Fruit fly (Drosophila melanogaster): Measurements from ENCODE around the gene CG33986.

CG33986 gene

dm6 chr3L:15530638-15531225, 5.7 kb upstream of the CG33986 start:
- TF ChIP-seq CG8478 (optimal IDR thresholded peaks at IDR 0.05) (no peak), CTCF (optimal IDR thresholded peaks at IDR 0.05) (no peak)

dm6 chr3L:15530071-15530470, 5.0 kb upstream of the CG33986 start:
- TF ChIP-seq CTCF (optimal IDR thresholded peaks at IDR 0.05), result no peak
- no peak for TF ChIP-seq CG8478 (optimal IDR thresholded peaks at IDR 0.05)

- TF ChIP-seq CTCF (optimal IDR thresholded peaks at IDR 0.05), result no peak
Observed at dm6 chr3L:15529143-15529542, 4.1 kb upstream of the CG33986 start, which contains the start of gene obst-H. Gene obst-H (minus strand): TSS chr3L:15529243.

dm6 chr3L:15528096-15528495, 3.0 kb upstream of the CG33986 start, which contains the start of gene CG42728:
Gene CG42728 (minus strand): TSS chr3L:15528196.
- TF ChIP-seq CTCF (optimal IDR thresholded peaks at IDR 0.05) (no peak), CG8478 (optimal IDR thresholded peaks at IDR 0.05) (no peak)

- no peak for TF ChIP-seq CG8478 (optimal IDR thresholded peaks at IDR 0.05)
- no peak for TF ChIP-seq CTCF (optimal IDR thresholded peaks at IDR 0.05)
Observed at dm6 chr3L:15527416-15527815, 2.4 kb upstream of the CG33986 start, which contains the start of gene CG42729. Gene CG42729 (minus strand): TSS chr3L:15527516.

dm6 chr3L:15526712-15527111, 1.7 kb upstream of the CG33986 start, which contains the start of gene CG33985:
Gene CG33985 (minus strand): TSS chr3L:15526812.
- TF ChIP-seq CG8478 (optimal IDR thresholded peaks at IDR 0.05) (no peak), CTCF (optimal IDR thresholded peaks at IDR 0.05) (no peak)

dm6 chr3L:15523806-15524346, 1.2 kb downstream of the CG33986 start, which contains the start of gene CG7945:
Gene CG7945 (minus strand): TSS chr3L:15524137.
- no peak for TF ChIP-seq CG8478 (optimal IDR thresholded peaks at IDR 0.05)
- TF ChIP-seq CTCF (optimal IDR thresholded peaks at IDR 0.05), result no peak

- no peak for TF ChIP-seq CTCF (optimal IDR thresholded peaks at IDR 0.05)
Observed at dm6 chr3L:15520320-15520719, 4.7 kb downstream of the CG33986 start, which contains the start of gene yellow-k. Gene yellow-k (plus strand): TSS chr3L:15520620.

- TF ChIP-seq CG8478 (optimal IDR thresholded peaks at IDR 0.05) (no peak), CTCF (optimal IDR thresholded peaks at IDR 0.05) (no peak)
Observed at dm6 chr3L:15519920-15520319, 5.1 kb downstream of the CG33986 start.

dm6 chr3L:15519492-15519891, 5.6 kb downstream of the CG33986 start, which contains the start of gene mex1:
Gene mex1 (minus strand): TSS chr3L:15519592.
- TF ChIP-seq CG8478 (optimal IDR thresholded peaks at IDR 0.05) (no peak), CTCF (optimal IDR thresholded peaks at IDR 0.05) (no peak)

- no peak for TF ChIP-seq CG8478 (optimal IDR thresholded peaks at IDR 0.05)
- no peak for TF ChIP-seq CTCF (optimal IDR thresholded peaks at IDR 0.05)
Observed at dm6 chr3L:15518344-15518743, 6.7 kb downstream of the CG33986 start.

dm6 chr3L:15517508-15517907, 7.5 kb downstream of the CG33986 start:
- TF ChIP-seq CTCF (optimal IDR thresholded peaks at IDR 0.05) (no peak), CG8478 (optimal IDR thresholded peaks at IDR 0.05) (no peak)

dm6 chr3L:15516956-15517355, 8.1 kb downstream of the CG33986 start, which contains the start of gene CG13454:
Gene CG13454 (minus strand): TSS chr3L:15517056.
- TF ChIP-seq CTCF (optimal IDR thresholded peaks at IDR 0.05) (no peak), CG8478 (optimal IDR thresholded peaks at IDR 0.05) (no peak)

dm6 chr3L:15516440-15516839, 8.6 kb downstream of the CG33986 start:
- TF ChIP-seq CTCF (optimal IDR thresholded peaks at IDR 0.05) (no peak), CG8478 (optimal IDR thresholded peaks at IDR 0.05) (no peak)

dm6 chr3L:15514814-15515495, 10.1 kb downstream of the CG33986 start:
- no peak for TF ChIP-seq CTCF (optimal IDR thresholded peaks at IDR 0.05)
- no peak for TF ChIP-seq CG8478 (optimal IDR thresholded peaks at IDR 0.05)

dm6 chr3L:15514405-15514804, 10.6 kb downstream of the CG33986 start:
- TF ChIP-seq CG8478 (optimal IDR thresholded peaks at IDR 0.05) (no peak), CTCF (optimal IDR thresholded peaks at IDR 0.05) (no peak)
